Fruit fly (Drosophila melanogaster) whole organism: ENCODE data around the gene Shal.
A peak's percentile ranks its signal among the peaks of the same experiment; 100 is the strongest.

ENCODE experiments used
- CG8478 ChIP-seq: fragments of >200 bp; optimal IDR thresholded peaks from 2 replicates; lab custom pipeline; 2018; ENCODE audit warnings: inconsistent platforms
- EcR ChIP-seq, 2 experiments: fragments of >200 bp; optimal IDR thresholded peaks; 2 replicates each; lab custom pipeline; 2017; ENCODE audit warnings: missing biosample characterization in 2 of 2, missing genetic modification characterization in 2 of 2, missing genetic modification reagents in 2 of 2
- pan ChIP-seq: fragments of >200 bp; optimal IDR thresholded peaks from 2 replicates; lab custom pipeline; 2017
- psq ChIP-seq: fragments of >200 bp; optimal IDR thresholded peaks from 2 replicates; lab custom pipeline; 2017
- usp ChIP-seq: fragments of >200 bp; optimal IDR thresholded peaks from 2 replicates; lab custom pipeline; 2017; ENCODE audit warnings: missing biosample characterization, missing genetic modification characterization, mixed read lengths

DNA sequence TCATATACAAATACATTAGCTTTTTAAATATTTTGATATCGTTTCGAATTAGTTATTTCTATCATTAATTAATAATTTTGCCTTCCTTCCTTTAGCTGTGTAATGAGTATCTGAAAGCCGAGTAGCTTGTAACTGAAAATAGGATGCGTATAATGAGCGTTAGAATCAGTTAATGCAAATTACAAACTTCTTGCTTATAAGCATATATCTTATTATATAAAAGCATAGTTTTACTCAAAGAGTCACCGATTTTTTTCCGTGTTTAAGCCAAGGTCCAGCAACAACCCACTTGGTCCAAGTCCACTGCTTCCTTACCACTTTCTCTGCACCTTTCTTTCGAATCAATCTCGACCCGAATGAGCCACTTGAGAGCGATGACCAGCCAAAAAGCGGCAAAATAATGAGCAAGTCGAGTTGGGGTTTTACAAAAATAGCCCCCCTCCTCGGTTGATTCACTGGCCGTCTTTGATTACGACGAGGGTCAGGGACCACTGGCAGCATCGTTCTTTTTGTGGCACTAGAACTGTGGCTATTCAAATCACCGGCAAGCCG is 28.4 kb downstream of the Shal start:
- TF ChIP-seq CG8478 (no peak), psq (no peak), EcR (GFP tag; optimal IDR thresholded peaks at IDR 0.05; lab: Kevin White, UChicago) (peak; percentile 16 to 50), usp (no peak), pan (lab: Kevin White, UChicago) (no peak)
